Worm (Caenorhabditis elegans) whole organism, mixed stage, embryonic: ENCODE data around the gene fbxa-96.

Source experiments
- elt-1 ChIP-seq: sonication (generic microtip); optimal IDR thresholded peaks from 2 replicates; lab custom pipeline; 2017; ENCODE audit warnings: missing genetic modification characterization, mild to moderate bottlenecking, missing compliant biosample characterization, antibody characterized with exemption, moderate library complexity, borderline replicate concordance; ENCODE audit not compliant: insufficient read depth
- elt-3 ChIP-seq: fragments of 150-350 bp; optimal IDR thresholded peaks from 2 replicates; lab custom pipeline; 2014; ENCODE audit warnings: missing biosample characterization, missing genetic modification characterization
- mep-1 ChIP-seq: fragments of 150-350 bp; optimal IDR thresholded peaks from 2 replicates; lab custom pipeline; 2017; ENCODE audit warnings: missing biosample characterization, missing genetic modification reagents, missing genetic modification characterization, inconsistent platforms
- nhr-2 ChIP-seq: fragments of 150-350 bp; optimal IDR thresholded peaks from 2 replicates; lab custom pipeline; 2014; ENCODE audit warnings: missing biosample characterization, missing genetic modification characterization
- nhr-237 ChIP-seq: fragments of 150-350 bp; optimal IDR thresholded peaks from 2 replicates; lab custom pipeline; 2014; ENCODE audit warnings: missing biosample characterization, missing genetic modification characterization
- nhr-28 ChIP-seq: fragments of 150-350 bp; optimal IDR thresholded peaks from 2 replicates; lab custom pipeline; 2014; ENCODE audit warnings: missing biosample characterization, missing genetic modification characterization
- pha-4 ChIP-seq: fragments of 150-350 bp; optimal IDR thresholded peaks from 2 replicates; lab custom pipeline; 2018; ENCODE audit warnings: missing biosample characterization, missing genetic modification reagents, missing genetic modification characterization
- snpc-4 ChIP-seq: fragments of 150-350 bp; optimal IDR thresholded peaks from 2 replicates; lab custom pipeline; 2014; ENCODE audit warnings: missing biosample characterization, missing genetic modification characterization
- ztf-11 ChIP-seq: fragments of 150-350 bp; optimal IDR thresholded peaks from 2 replicates; lab custom pipeline; 2014; ENCODE audit warnings: missing biosample characterization, missing genetic modification characterization

DNA sequence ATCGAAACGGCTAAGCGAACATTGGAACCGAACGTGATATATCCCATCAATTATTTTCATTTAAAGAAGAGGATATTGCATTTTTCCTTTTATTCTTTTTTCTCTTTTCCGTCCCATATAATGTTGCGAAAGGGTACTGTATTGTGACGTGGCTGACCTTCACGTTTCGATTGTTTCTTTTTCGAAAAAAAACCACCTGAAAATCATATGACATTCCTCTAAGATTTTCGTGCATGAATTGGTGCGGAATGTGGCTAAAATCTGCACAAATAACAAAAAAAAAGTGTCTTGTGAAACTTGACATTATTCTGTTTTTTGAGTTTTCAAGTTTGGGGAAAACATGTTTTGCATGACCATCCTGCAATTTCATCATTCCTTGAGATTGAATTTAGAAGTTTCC, 18.1 kb upstream of the fbxa-96 start:
- TF ChIP-seq mep-1 (tag; lab: Kevin White, UChicago), result no peak
- no peak for TF ChIP-seq elt-1 (tag; lab: Kevin White, UChicago)
- no peak for TF ChIP-seq nhr-237 (tag; lab: Kevin White, UChicago)
- no peak for TF ChIP-seq snpc-4
- TF ChIP-seq pha-4 (tag; lab: Kevin White, UChicago), result no peak
- TF ChIP-seq ztf-11 (tag; lab: Kevin White, UChicago), result no peak
- no peak for TF ChIP-seq nhr-2 (tag; lab: Kevin White, UChicago)
- no peak for TF ChIP-seq nhr-28 (tag; lab: Kevin White, UChicago)
- TF ChIP-seq elt-3 (tag; lab: Kevin White, UChicago), result no peak
